Worm (Caenorhabditis elegans): ENCODE measurements around the gene egg-1.

DNA sequence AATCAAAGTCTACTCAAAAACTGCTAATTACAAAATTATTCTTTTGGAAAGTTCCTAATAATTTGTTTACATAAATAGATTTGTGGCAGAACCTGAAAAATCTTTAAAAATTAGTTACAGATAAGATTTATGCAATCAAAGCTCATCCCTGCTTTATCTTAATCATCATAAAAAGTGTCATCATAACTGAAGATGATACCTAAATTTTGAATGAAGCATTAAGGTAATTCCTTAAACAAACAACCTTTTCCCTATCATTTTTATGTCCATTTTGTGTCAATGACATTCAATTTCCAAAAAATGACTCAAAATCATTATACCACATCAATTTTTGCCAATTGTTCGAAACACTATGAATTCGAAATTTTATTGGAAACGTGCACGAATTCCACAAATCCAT lies 9.7 kb downstream of the egg-1 start, which contains the start of gene B0244.6:
- TF ChIP-seq C17E4.6 (GFP tag; IDR thresholded peaks at IDR 0.05) (no peak), Y67H2A.10 (GFP tag; conservative IDR thresholded peaks at IDR 0.05) (no peak)
